Fruit fly (Drosophila melanogaster): ENCODE results near the gene MED30.

The MED30 gene

dm6 chr3L:685441-685804 is 31.5 kb upstream of the MED30 start, which contains the start of gene ebd1 (continued):
- TF ChIP-seq kay (GFP tag; optimal IDR thresholded peaks at IDR 0.05): no peak
- TF ChIP-seq CG12391 (tag; optimal IDR thresholded peaks at IDR 0.05): no peak
- no peak for TF ChIP-seq CG14441 (GFP tag; IDR thresholded peaks at IDR 0.05)
- no peak for TF ChIP-seq gce (GFP tag; IDR thresholded peaks at IDR 0.05)
- peak; percentile 50 for TF ChIP-seq nerfin-1 (tag; optimal IDR thresholded peaks at IDR 0.05)
- no peak for TF ChIP-seq CG31365 (tag; optimal IDR thresholded peaks at IDR 0.05)
- TF ChIP-seq Ets65A (GFP tag): peak; percentile 78
- TF ChIP-seq CG42726 (GFP tag; IDR thresholded peaks at IDR 0.05; ENCODE audit: partially characterized antibody): 0 out of 2 replicates have a peak, but pooled peaks have one; percentile 25
- TF ChIP-seq Six4 (GFP tag; optimal IDR thresholded peaks at IDR 0.05): no peak
- TF ChIP-seq CG33557 (GFP tag; optimal IDR thresholded peaks at IDR 0.05): no peak
- peak; percentile 94 for TF ChIP-seq cg (GFP tag; optimal IDR thresholded peaks at IDR 0.05)
- no peak for TF ChIP-seq gsb (GFP tag; IDR thresholded peaks at IDR 0.05)
- TF ChIP-seq vfl (GFP tag; optimal IDR thresholded peaks at IDR 0.05): no peak
- no peak for TF ChIP-seq CG9797 (GFP tag; optimal IDR thresholded peaks at IDR 0.05)
- TF ChIP-seq CG10565 (GFP tag; optimal IDR thresholded peaks at IDR 0.05): no peak
- TF ChIP-seq CG7357 (GFP tag; IDR thresholded peaks at IDR 0.05): no peak
- no peak for TF ChIP-seq CG3065 (GFP tag; optimal IDR thresholded peaks at IDR 0.05)
- TF ChIP-seq pita (GFP tag; optimal IDR thresholded peaks at IDR 0.05): no peak
- no peak for TF ChIP-seq Fer1 (GFP tag; optimal IDR thresholded peaks at IDR 0.05)
- no peak for TF ChIP-seq ind (GFP tag; optimal IDR thresholded peaks at IDR 0.05)
- no peak for TF ChIP-seq CG13424 (tag; optimal IDR thresholded peaks at IDR 0.05)
- TF ChIP-seq Lim3 (GFP tag; IDR thresholded peaks at IDR 0.05): no peak
- TF ChIP-seq pan (optimal IDR thresholded peaks at IDR 0.05): no peak
- no peak for TF ChIP-seq pan (GFP tag; optimal IDR thresholded peaks at IDR 0.05 in 1 of 2, IDR thresholded peaks at IDR 0.05 in 1 of 2)
- TF ChIP-seq CG6272 (GFP tag; IDR thresholded peaks at IDR 0.05): no peak
- peak; percentile 37 for TF ChIP-seq CG17186 (GFP tag; optimal IDR thresholded peaks at IDR 0.05)
- TF ChIP-seq Tbp (GFP tag; optimal IDR thresholded peaks at IDR 0.05): no peak
- TF ChIP-seq CG3838 (GFP tag; optimal IDR thresholded peaks at IDR 0.05): no peak
- TF ChIP-seq Fer2 (tag; optimal IDR thresholded peaks at IDR 0.05): no peak
- TF ChIP-seq ssp (GFP tag; IDR thresholded peaks at IDR 0.05): no peak
- TF ChIP-seq Bteb2 (GFP tag; optimal IDR thresholded peaks at IDR 0.05): no peak
- TF ChIP-seq fd3F (GFP tag; optimal IDR thresholded peaks at IDR 0.05): no peak
- TF ChIP-seq CkIIα-i1 (GFP tag; IDR thresholded peaks at IDR 0.05): no peak
- no peak for TF ChIP-seq rib (GFP tag; IDR thresholded peaks at IDR 0.05)
- TF ChIP-seq ken (GFP tag; IDR thresholded peaks at IDR 0.05): no peak
- no peak for TF ChIP-seq ase (GFP tag; IDR thresholded peaks at IDR 0.05)
- TF ChIP-seq lola (GFP tag; optimal IDR thresholded peaks at IDR 0.05): no peak
- TF ChIP-seq Optix (GFP tag; IDR thresholded peaks at IDR 0.05): no peak
- TF ChIP-seq jing (GFP tag; optimal IDR thresholded peaks at IDR 0.05): no peak
- no peak for TF ChIP-seq HHEX (GFP tag; optimal IDR thresholded peaks at IDR 0.05)
- no peak for TF ChIP-seq CG4730 (GFP tag; IDR thresholded peaks at IDR 0.05)
- peak; percentile 65 for TF ChIP-seq D (optimal IDR thresholded peaks at IDR 0.05)
- no peak for TF ChIP-seq D (GFP tag; optimal IDR thresholded peaks at IDR 0.05)
- no peak for TF ChIP-seq Dref (GFP tag; IDR thresholded peaks at IDR 0.05)
- no peak for TF ChIP-seq chn (GFP tag; optimal IDR thresholded peaks at IDR 0.05)
- TF ChIP-seq eve (GFP tag; optimal IDR thresholded peaks at IDR 0.05): no peak
- TF ChIP-seq CG3847 (GFP tag; IDR thresholded peaks at IDR 0.05): no peak
- no peak for TF ChIP-seq Sox102F (GFP tag; optimal IDR thresholded peaks at IDR 0.05)
- no peak for TF ChIP-seq CG4360 (GFP tag; IDR thresholded peaks at IDR 0.05)
- no peak for TF ChIP-seq CG8388 (GFP tag; optimal IDR thresholded peaks at IDR 0.05)
- TF ChIP-seq bbx (GFP tag; IDR thresholded peaks at IDR 0.05; ENCODE audit: partially characterized antibody): 0 out of 2 replicates have a peak, but pooled peaks have one; percentile 8
- TF ChIP-seq slou (GFP tag; optimal IDR thresholded peaks at IDR 0.05): no peak
- peak; percentile 17 for TF ChIP-seq MESR4 (GFP tag; optimal IDR thresholded peaks at IDR 0.05)

Data from whole organism, embryonic.